Fruit fly (Drosophila melanogaster): Measurements from ENCODE around the gene Aduk.
A peak's percentile ranks its signal among the peaks of the same experiment; 100 is the strongest.

Aduk gene

dm6 chr3R:9339176-9340075, 4.9 kb upstream of the Aduk start (continued):
- TF ChIP-seq lmd (GFP tag; IDR thresholded peaks at IDR 0.05) = no peak; the same call in 1 of the 2 replicates
- TF ChIP-seq usp (GFP tag; optimal IDR thresholded peaks at IDR 0.05) = no peak
- TF ChIP-seq nom (GFP tag; optimal IDR thresholded peaks at IDR 0.05) = no peak
- TF ChIP-seq ttk (GFP tag; IDR thresholded peaks at IDR 0.05) = peak; percentile 37; the same call in 1 of the 2 replicates
- TF ChIP-seq CrebB (tag; optimal IDR thresholded peaks at IDR 0.05) = no peak
- peak; percentile 9 for TF ChIP-seq CG10147 (GFP tag; optimal IDR thresholded peaks at IDR 0.05)
- peak; percentile 48 for TF ChIP-seq CG18619 (GFP tag; optimal IDR thresholded peaks at IDR 0.05)
- peak; percentile 60 for TF ChIP-seq pros (GFP tag; optimal IDR thresholded peaks at IDR 0.05)
- no peak; the same call in 1 of the 2 replicates for TF ChIP-seq Bgb (GFP tag; IDR thresholded peaks at IDR 0.05; ENCODE audit: partially characterized antibody)
- peak; percentile 79 for TF ChIP-seq cg (GFP tag; optimal IDR thresholded peaks at IDR 0.05)
- TF ChIP-seq CG1832 (GFP tag; optimal IDR thresholded peaks at IDR 0.05) = no peak
- peak; percentile 69 for TF ChIP-seq D19A (tag; optimal IDR thresholded peaks at IDR 0.05)
- TF ChIP-seq crp (GFP tag; optimal IDR thresholded peaks at IDR 0.05) = no peak
- peak; percentile 21; the same call in 2 of the 3 replicates for TF ChIP-seq otp (GFP tag; IDR thresholded peaks at IDR 0.05)
- TF ChIP-seq slp2 (GFP tag; optimal IDR thresholded peaks at IDR 0.05) = peak; percentile 14
- TF ChIP-seq Xrp1 (GFP tag; IDR thresholded peaks at IDR 0.05) = peak; percentile 75
- peak; percentile 88 for TF ChIP-seq CG18262 (tag; optimal IDR thresholded peaks at IDR 0.05)
- peak; percentile 30 for TF ChIP-seq CG11398 (GFP tag; optimal IDR thresholded peaks at IDR 0.05)
- TF ChIP-seq zf30C (GFP tag; optimal IDR thresholded peaks at IDR 0.05) = peak; percentile 88
- TF ChIP-seq D (optimal IDR thresholded peaks at IDR 0.05) = no peak
- peak; percentile 85 for TF ChIP-seq D (GFP tag; optimal IDR thresholded peaks at IDR 0.05)
- TF ChIP-seq stwl (tag; optimal IDR thresholded peaks at IDR 0.05) = no peak
- TF ChIP-seq dm (GFP tag; optimal IDR thresholded peaks at IDR 0.05) = no peak
- TF ChIP-seq bab2 (GFP tag; optimal IDR thresholded peaks at IDR 0.05) = peak; percentile 42
- TF ChIP-seq peb (GFP tag; IDR thresholded peaks at IDR 0.05) = no peak
- peak; percentile 85 for TF ChIP-seq nmo (GFP tag; optimal IDR thresholded peaks at IDR 0.05)
- TF ChIP-seq ac (GFP tag; optimal IDR thresholded peaks at IDR 0.05) = no peak
- no peak for TF ChIP-seq wdn (GFP tag; IDR thresholded peaks at IDR 0.05)
- TF ChIP-seq CG31388 (GFP tag; optimal IDR thresholded peaks at IDR 0.05) = no peak
- TF ChIP-seq chif (GFP tag; optimal IDR thresholded peaks at IDR 0.05) = peak in 1 of 2 experiments; percentile 66
- no peak for TF ChIP-seq Lpt (GFP tag; optimal IDR thresholded peaks at IDR 0.05)
- no peak for TF ChIP-seq CG4617 (GFP tag; optimal IDR thresholded peaks at IDR 0.05; ENCODE audit: borderline replicate concordance)
- no peak for TF ChIP-seq CG10274 (GFP tag; optimal IDR thresholded peaks at IDR 0.05)
- TF ChIP-seq CG2202 (tag; optimal IDR thresholded peaks at IDR 0.05) = peak; percentile 51
- TF ChIP-seq H2.0 (GFP tag; IDR thresholded peaks at IDR 0.05) = no peak; the same call in 1 of the 2 replicates
- no peak for TF ChIP-seq CG10321 (GFP tag; IDR thresholded peaks at IDR 0.05)
- peak; percentile 77 for TF ChIP-seq CG8924 (tag; optimal IDR thresholded peaks at IDR 0.05)
- TF ChIP-seq CG3726 (GFP tag; IDR thresholded peaks at IDR 0.05) = no peak
- no peak for TF ChIP-seq Rx (GFP tag; IDR thresholded peaks at IDR 0.05)
- TF ChIP-seq CG12659 (GFP tag; optimal IDR thresholded peaks at IDR 0.05) = peak; percentile 42
- TF ChIP-seq GATAe (GFP tag; conservative IDR thresholded peaks at IDR 0.05) = no peak
- peak; percentile 87 for TF ChIP-seq CG10979 (tag; optimal IDR thresholded peaks at IDR 0.05)
- no peak for TF ChIP-seq seq (GFP tag; IDR thresholded peaks at IDR 0.05)
- no peak for TF ChIP-seq sna (GFP tag; IDR thresholded peaks at IDR 0.05; ENCODE audit: partially characterized antibody)
- TF ChIP-seq CG7357 (GFP tag; IDR thresholded peaks at IDR 0.05) = no peak
- peak; percentile 88 for TF ChIP-seq CG2199 (GFP tag; IDR thresholded peaks at IDR 0.05)
- TF ChIP-seq CG7786 (GFP tag; optimal IDR thresholded peaks at IDR 0.05) = no peak
- TF ChIP-seq sqz (GFP tag; optimal IDR thresholded peaks at IDR 0.05) = peak; percentile 52
- no peak for TF ChIP-seq inv (GFP tag; IDR thresholded peaks at IDR 0.05; ENCODE audit: partially characterized antibody)

All from whole organism, embryonic.